Worm (Caenorhabditis elegans) whole organism, L1 larva: ENCODE results near the gene F42G8.8.
"Not testable (repeated sequence)": the region's sequence is repeated elsewhere in the genome, so short reads cannot be mapped to it uniquely, and the experiment has no call there.

Source experiments
- C16A3.4 ChIP-seq: fragments of 150-350 bp; optimal IDR thresholded peaks from 2 replicates; lab custom pipeline; 2014; ENCODE audit warnings: missing biosample characterization, missing genetic modification characterization
- C34B4.2 ChIP-seq: sonication (generic microtip); optimal IDR thresholded peaks from 2 replicates; lab custom pipeline; 2017; ENCODE audit warnings: mild to moderate bottlenecking, missing genetic modification characterization, missing compliant biosample characterization
- aha-1 ChIP-seq: fragments of 150-350 bp; optimal IDR thresholded peaks from 2 replicates; lab custom pipeline; 2014; ENCODE audit warnings: missing biosample characterization, missing genetic modification characterization
- ama-1 ChIP-seq: fragments of 150-350 bp; optimal IDR thresholded peaks from 2 replicates; lab custom pipeline; 2014
- blmp-1 ChIP-seq: fragments of 150-350 bp; optimal IDR thresholded peaks from 2 replicates; lab custom pipeline; 2014; ENCODE audit warnings: missing biosample characterization, missing genetic modification characterization
- ceh-82 ChIP-seq, 3 experiments: fragments of 150-350 bp in 1 of 3; sonication (generic microtip) in 2 of 3; optimal IDR thresholded peaks; 2 replicates each; lab custom pipeline; 2014 to 2017; ENCODE audit warnings: missing biosample characterization in 3 of 3, missing genetic modification characterization in 3 of 3
- ces-1 ChIP-seq: fragments of 150-350 bp; optimal IDR thresholded peaks from 2 replicates; lab custom pipeline; 2014; ENCODE audit warnings: missing biosample characterization, missing genetic modification reagents, missing genetic modification characterization
- dpl-1 ChIP-seq, 3 experiments: fragments of 150-350 bp in 2 of 3; sonication (generic microtip) in 1 of 3; optimal IDR thresholded peaks; 2 replicates each; lab custom pipeline; 2014 to 2017; ENCODE audit warnings: missing biosample characterization in 3 of 3, missing genetic modification characterization in 3 of 3, missing genetic modification reagents in 3 of 3
- dsc-1 ChIP-seq: sonication (generic microtip); optimal IDR thresholded peaks from 2 replicates; lab custom pipeline; 2016; ENCODE audit warnings: mild to moderate bottlenecking, missing genetic modification characterization, missing compliant biosample characterization
- efl-1 ChIP-seq, 4 experiments: fragments of 150-350 bp; optimal IDR thresholded peaks in 3 of 4; peaks in 1 of 4; 1 replicate in 1 of 4; 2 replicates in 3 of 4; lab custom pipeline; 2014; ENCODE audit warnings: missing biosample characterization in 2 of 4, missing genetic modification characterization in 2 of 4, missing genetic modification reagents in 2 of 4
- egl-13 ChIP-seq: sonication (generic microtip); optimal IDR thresholded peaks from 2 replicates; lab custom pipeline; 2016; ENCODE audit warnings: missing genotype, missing genetic modification reagents, missing genetic modification characterization, missing compliant biosample characterization
- egl-27 ChIP-seq, 2 experiments: fragments of 150-350 bp in 1 of 2; sonication (generic microtip); optimal IDR thresholded peaks; 3 replicates each; lab custom pipeline; 2017 to 2018; ENCODE audit warnings: missing biosample characterization in 2 of 2, missing genetic modification characterization in 2 of 2, missing genetic modification reagents in 2 of 2
- elt-2 ChIP-seq: sonication (generic microtip); optimal IDR thresholded peaks from 2 replicates; lab custom pipeline; 2016; ENCODE audit warnings: missing genetic modification characterization, mild to moderate bottlenecking, inconsistent platforms, missing compliant biosample characterization, missing genetic modification reagents
- elt-3 ChIP-seq, 6 experiments: fragments of 150-350 bp in 1 of 6; sonication (generic microtip); optimal IDR thresholded peaks; 2 replicates each; lab custom pipeline; 2017 to 2018; ENCODE audit warnings: missing biosample characterization in 6 of 6, missing genetic modification characterization in 6 of 6, inconsistent platforms in 1 of 6
- fkh-4 ChIP-seq: sonication (generic microtip); optimal IDR thresholded peaks from 2 replicates; lab custom pipeline; 2016; ENCODE audit warnings: missing compliant biosample characterization, missing genetic modification characterization, borderline replicate concordance
- grh-1 ChIP-seq: fragments of 200-800 bp; sonication (Bioruptor generic); IDR thresholded peaks from 2 replicates; pipeline ENCODE4 v1.3.6; 2022; ENCODE audit warnings: missing genetic modification reagents, missing genetic modification characterization, missing compliant biosample characterization
- hlh-4 ChIP-seq: sonication (generic microtip); optimal IDR thresholded peaks from 2 replicates; lab custom pipeline; 2016; ENCODE audit warnings: mild to moderate bottlenecking, missing genetic modification characterization, missing compliant biosample characterization
- jun-1 ChIP-seq: fragments of 150-350 bp; optimal IDR thresholded peaks from 2 replicates; lab custom pipeline; 2014; ENCODE audit warnings: missing biosample characterization, missing genetic modification reagents, missing genetic modification characterization
- lin-15B ChIP-seq: fragments of 150-350 bp; sonication (generic microtip); optimal IDR thresholded peaks from 3 replicates; lab custom pipeline; 2014; ENCODE audit warnings: missing biosample characterization, missing genetic modification characterization
- lin-35 ChIP-seq, 2 experiments: fragments of 150-350 bp; optimal IDR thresholded peaks; 2 replicates each; lab custom pipeline; 2014; ENCODE audit warnings: missing biosample characterization in 2 of 2, missing genetic modification characterization in 2 of 2, missing genetic modification reagents in 2 of 2
- lir-3 ChIP-seq: sonication (generic microtip); optimal IDR thresholded peaks from 2 replicates; lab custom pipeline; 2016; ENCODE audit warnings: mild to moderate bottlenecking, missing genetic modification characterization, moderate library complexity, missing compliant biosample characterization; ENCODE audit not compliant: poor library complexity
- mab-9 ChIP-seq: fragments of 200-800 bp; sonication (Bioruptor generic); IDR thresholded peaks from 2 replicates; pipeline ENCODE4 v1.3.6; 2022; ENCODE audit warnings: missing genetic modification reagents, missing genetic modification characterization, missing compliant biosample characterization
- mef-2 ChIP-seq: fragments of 150-350 bp; optimal IDR thresholded peaks from 2 replicates; lab custom pipeline; 2014; ENCODE audit warnings: missing biosample characterization, missing genetic modification characterization
- nhr-11 ChIP-seq: fragments of 150-350 bp; optimal IDR thresholded peaks from 2 replicates; lab custom pipeline; 2014; ENCODE audit warnings: missing biosample characterization, missing genetic modification characterization
- nhr-12 ChIP-seq: sonication (generic microtip); optimal IDR thresholded peaks from 2 replicates; lab custom pipeline; 2017; ENCODE audit warnings: missing biosample characterization, missing genetic modification characterization
- nhr-19 ChIP-seq: fragments of 200-800 bp; sonication (Bioruptor generic); conservative IDR thresholded peaks from 2 replicates; pipeline ENCODE4 v1.3.6; 2022; ENCODE audit warnings: missing genetic modification characterization, missing compliant biosample characterization
- nhr-20 ChIP-seq: sonication (generic microtip); optimal IDR thresholded peaks from 2 replicates; lab custom pipeline; 2016; ENCODE audit warnings: mild to moderate bottlenecking, missing genetic modification characterization, missing compliant biosample characterization
- nhr-47 ChIP-seq: sonication (generic microtip); optimal IDR thresholded peaks from 2 replicates; lab custom pipeline; 2016; ENCODE audit warnings: mild to moderate bottlenecking, missing genetic modification characterization, moderate library complexity, missing compliant biosample characterization
- nhr-71 ChIP-seq: sonication (generic microtip); optimal IDR thresholded peaks from 2 replicates; lab custom pipeline; 2016; ENCODE audit warnings: mild to moderate bottlenecking, missing genetic modification characterization, moderate library complexity, missing compliant biosample characterization
- nhr-76 ChIP-seq: sonication (generic microtip); optimal IDR thresholded peaks from 2 replicates; lab custom pipeline; 2017; ENCODE audit warnings: missing biosample characterization, missing genetic modification characterization
- nhr-77 ChIP-seq: fragments of 150-350 bp; optimal IDR thresholded peaks from 2 replicates; lab custom pipeline; 2014; ENCODE audit warnings: missing biosample characterization, missing genetic modification characterization
- nhr-84 ChIP-seq: sonication (generic microtip); optimal IDR thresholded peaks from 2 replicates; lab custom pipeline; 2017; ENCODE audit warnings: missing biosample characterization, missing genetic modification characterization
- rnt-1 ChIP-seq: sonication (generic microtip); optimal IDR thresholded peaks from 2 replicates; lab custom pipeline; 2016; ENCODE audit warnings: mild to moderate bottlenecking, missing genetic modification characterization, moderate library complexity, missing compliant biosample characterization
- skn-1 ChIP-seq: fragments of 150-350 bp; optimal IDR thresholded peaks from 2 replicates; lab custom pipeline; 2014; ENCODE audit warnings: missing biosample characterization, missing genetic modification characterization
- snpc-4 ChIP-seq: fragments of 150-350 bp; optimal IDR thresholded peaks from 2 replicates; lab custom pipeline; 2014; ENCODE audit warnings: missing biosample characterization, missing genetic modification characterization
- sptf-1 ChIP-seq: fragments of 150-350 bp; optimal IDR thresholded peaks from 2 replicates; lab custom pipeline; 2014; ENCODE audit warnings: missing biosample characterization, missing genetic modification characterization
- swsn-7 ChIP-seq: sonication (generic microtip); optimal IDR thresholded peaks from 2 replicates; lab custom pipeline; 2016; ENCODE audit warnings: missing genetic modification characterization, missing compliant biosample characterization
- tbx-2 ChIP-seq: sonication (generic microtip); optimal IDR thresholded peaks from 2 replicates; lab custom pipeline; 2016; ENCODE audit warnings: missing genetic modification characterization, missing compliant biosample characterization
- unc-30 ChIP-seq: sonication (generic microtip); optimal IDR thresholded peaks from 2 replicates; lab custom pipeline; 2017; ENCODE audit warnings: missing biosample characterization, missing genetic modification characterization
- unc-86 ChIP-seq: sonication (generic microtip); optimal IDR thresholded peaks from 2 replicates; lab custom pipeline; 2016; ENCODE audit warnings: missing genetic modification characterization, missing compliant biosample characterization
- unc-98 ChIP-seq: fragments of 200-800 bp; sonication (Bioruptor generic); IDR thresholded peaks from 2 replicates; pipeline ENCODE4 v1.3.6; 2022; ENCODE audit warnings: missing genetic modification characterization, missing compliant biosample characterization
- vab-15 ChIP-seq: sonication (generic microtip); optimal IDR thresholded peaks from 2 replicates; lab custom pipeline; 2017; ENCODE audit warnings: missing genotype, mild to moderate bottlenecking, missing genetic modification characterization, missing compliant biosample characterization
- zag-1 ChIP-seq: fragments of 150-350 bp; optimal IDR thresholded peaks from 2 replicates; lab custom pipeline; 2014; ENCODE audit warnings: missing biosample characterization, missing genetic modification characterization
- zip-4 ChIP-seq: fragments of 200-800 bp; sonication (Bioruptor generic); optimal IDR thresholded peaks from 2 replicates; lab custom pipeline; 2018; ENCODE audit warnings: mild to moderate bottlenecking, missing genetic modification characterization, moderate library complexity, missing compliant biosample characterization
- ztf-11 ChIP-seq, 2 experiments: sonication (generic microtip); optimal IDR thresholded peaks; 2 replicates each; lab custom pipeline; 2016 to 2017; ENCODE audit warnings: missing genetic modification characterization in 2 of 2, missing biosample characterization in 1 of 2, missing compliant biosample characterization in 1 of 2
- ztf-4 ChIP-seq: fragments of 150-350 bp; optimal IDR thresholded peaks from 2 replicates; lab custom pipeline; 2014; ENCODE audit warnings: missing biosample characterization, missing genetic modification characterization

Gene F42G8.8

DNA sequence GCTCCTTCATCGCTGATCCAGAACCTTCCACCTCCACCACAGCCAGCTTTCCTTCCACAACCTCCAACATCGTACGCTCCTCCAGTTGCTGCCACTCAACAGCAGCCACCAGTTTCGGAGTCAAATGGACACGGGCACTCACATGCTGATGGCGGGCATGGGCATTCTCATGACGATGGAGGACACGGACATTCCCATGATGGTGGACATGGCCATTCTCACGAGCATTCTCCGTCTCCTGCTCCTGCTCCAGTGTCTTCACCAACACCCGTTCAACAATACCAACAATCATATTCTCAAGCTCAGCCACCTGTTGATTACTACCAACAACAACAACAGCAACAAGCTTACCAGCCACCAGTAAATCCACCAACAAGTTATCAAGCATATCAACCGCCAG is 4.4 kb upstream of the F42G8.8 start:
- no peak for TF ChIP-seq skn-1
- no peak for TF ChIP-seq lin-35 (GFP tag; optimal IDR thresholded peaks at IDR 0.05; lab: Kevin White, UChicago)
- no peak for TF ChIP-seq tbx-2
- no peak for TF ChIP-seq nhr-77 (tag; lab: Kevin White, UChicago)
- no peak for TF ChIP-seq ztf-4 (tag; lab: Kevin White, UChicago)
- TF ChIP-seq nhr-71 (tag; lab: Kevin White, UChicago) = no peak
- TF ChIP-seq grh-1 (GFP tag; lab: Robert Waterston, UW) = no peak
- TF ChIP-seq unc-98 (GFP tag; lab: Robert Waterston, UW) = no peak
- TF ChIP-seq unc-30 (tag; lab: Kevin White, UChicago) = no peak
- TF ChIP-seq aha-1 (tag; lab: Kevin White, UChicago) = no peak
- no peak for TF ChIP-seq jun-1 (tag; lab: Kevin White, UChicago)
- no peak for TF ChIP-seq ces-1 (GFP tag; lab: Kevin White, UChicago)

DNA sequence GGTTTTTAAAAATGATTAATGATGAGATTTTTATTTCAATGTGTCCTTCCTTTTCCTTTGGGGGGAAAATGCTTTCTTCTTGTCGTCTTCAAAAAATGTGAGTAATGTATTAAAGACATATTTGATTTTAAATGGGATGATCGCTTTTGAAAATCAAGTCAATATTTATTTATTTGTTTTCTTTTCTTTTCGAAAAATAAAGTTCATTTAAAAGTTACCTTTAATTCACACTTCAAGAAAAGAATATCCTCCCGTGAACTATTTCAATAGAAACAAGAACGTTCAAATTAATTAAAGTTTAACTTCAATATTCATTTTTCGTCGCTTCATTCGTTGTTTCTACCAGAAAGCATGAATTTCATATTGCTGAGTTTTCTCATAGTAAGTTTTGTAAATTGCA is 3.4 kb upstream of the F42G8.8 start, which contains the start of gene irld-8:
irld-8 (plus strand) TSS at position 301 of the 400 bp plus-strand sequence.
- no peak for TF ChIP-seq aha-1 (tag; lab: Kevin White, UChicago)
- no peak for TF ChIP-seq dpl-1 (GFP tag; optimal IDR thresholded peaks at IDR 0.05; lab: Kevin White, UChicago)
- no peak for TF ChIP-seq C16A3.4 (tag; lab: Kevin White, UChicago)
- TF ChIP-seq fkh-4 (tag; lab: Kevin White, UChicago) = no peak
- TF ChIP-seq ceh-82 (tag; optimal IDR thresholded peaks at IDR 0.05; lab: Kevin White, UChicago) = no peak
- TF ChIP-seq nhr-12 (tag; lab: Kevin White, UChicago) = no peak
- TF ChIP-seq nhr-47 (tag; lab: Kevin White, UChicago) = no peak
- no peak for TF ChIP-seq nhr-11
- TF ChIP-seq blmp-1 (tag; lab: Kevin White, UChicago) = no peak
- TF ChIP-seq sptf-1 (tag; lab: Kevin White, UChicago) = no peak
- no peak for TF ChIP-seq nhr-19
- TF ChIP-seq lir-3 (tag; lab: Kevin White, UChicago) = no peak
- no peak for TF ChIP-seq C34B4.2
- TF ChIP-seq elt-3 (tag; optimal IDR thresholded peaks at IDR 0.05; lab: Kevin White, UChicago) = no peak
- no peak for TF ChIP-seq elt-2 (tag; lab: Kevin White, UChicago)
- TF ChIP-seq grh-1 (GFP tag; lab: Robert Waterston, UW) = no peak
- TF ChIP-seq hlh-4 = no peak
- TF ChIP-seq zag-1 (tag; lab: Kevin White, UChicago) = no peak

DNA sequence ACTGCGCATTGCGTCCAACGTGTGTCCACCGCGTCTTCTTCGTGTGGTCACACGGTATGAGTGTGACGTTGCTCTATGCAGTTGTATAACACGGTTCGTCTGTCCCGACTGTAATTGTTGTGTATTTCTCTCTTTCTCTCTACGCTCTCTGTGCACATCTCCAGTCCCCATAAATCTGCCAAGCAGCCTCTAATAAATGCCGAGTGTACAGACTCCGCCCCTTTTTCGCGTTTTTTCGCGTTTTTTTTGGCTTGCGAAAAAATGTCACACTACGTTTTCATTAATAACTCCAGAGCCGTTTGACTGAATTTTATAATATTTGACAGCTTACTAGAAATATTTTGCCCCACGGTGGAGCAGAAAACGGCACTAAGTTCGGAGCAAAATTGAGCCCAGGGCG is 3.5 kb downstream of the F42G8.8 start, which contains the start of gene erp-44.3:
erp-44.3 (plus strand) TSS at position 301 of the 400 bp plus-strand sequence.
- not testable (repeated sequence) for TF ChIP-seq mef-2; rnt-1; snpc-4 (tag; lab: Kevin White, UChicago)

DNA sequence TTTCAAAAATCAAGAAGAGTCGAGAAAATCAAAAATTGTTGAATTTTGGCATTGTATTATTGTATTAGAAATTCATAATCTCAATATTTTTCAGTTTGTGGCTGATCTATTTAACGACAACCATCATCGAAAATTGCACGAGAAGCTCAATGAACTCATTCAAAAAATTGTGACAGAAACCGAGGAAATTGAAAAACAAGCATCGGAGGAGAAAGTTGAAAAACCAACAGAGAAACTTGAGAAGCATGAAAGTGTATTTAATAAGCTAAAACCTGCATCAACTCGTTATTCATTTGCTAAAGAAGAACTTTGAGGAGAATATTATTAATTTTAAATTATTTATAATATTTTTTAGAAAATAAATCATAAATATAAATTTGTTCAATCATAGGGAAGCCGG is 8.0 kb downstream of the F42G8.8 start, which contains the start of gene ceph-41:
ceph-41 (plus strand) TSS at position 301 of the 400 bp plus-strand sequence.
- no peak for TF ChIP-seq unc-86 (tag; lab: Kevin White, UChicago)
- no peak for TF ChIP-seq zip-4 (GFP tag; lab: Kevin White, UChicago)
- TF ChIP-seq efl-1 (optimal IDR thresholded peaks at IDR 0.05; lab: Kevin White, UChicago) = no peak
- TF ChIP-seq efl-1 (GFP tag; optimal IDR thresholded peaks at IDR 0.05 in 1 of 2; lab: Kevin White, UChicago) = peak in 1 of 2 experiments; percentile 18

DNA sequence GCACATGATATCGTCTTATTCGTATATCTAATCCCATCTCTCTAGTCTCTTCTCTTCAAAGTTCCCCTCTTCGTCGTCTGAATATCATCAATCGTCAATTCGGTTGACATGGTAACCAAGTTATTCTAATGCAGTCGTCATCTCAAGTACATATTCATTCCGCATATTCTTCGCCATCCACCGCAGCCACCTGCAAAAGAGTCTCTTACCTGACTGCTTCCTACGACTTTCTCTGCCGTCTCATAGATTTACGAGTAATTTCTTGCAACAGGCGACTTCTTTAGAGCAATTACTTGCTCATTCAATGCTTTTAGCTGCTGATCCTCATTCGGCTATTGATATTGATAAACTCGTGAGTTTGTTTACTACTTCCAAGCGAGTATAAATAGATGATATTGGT is 8.5 kb downstream of the F42G8.8 start:
- TF ChIP-seq mab-9 (no peak), nhr-84 (tag; lab: Kevin White, UChicago) (no peak), nhr-20 (tag; lab: Kevin White, UChicago) (no peak), nhr-77 (tag; lab: Kevin White, UChicago) (no peak), egl-13 (tag; lab: Kevin White, UChicago) (peak; percentile 1), ztf-11 (tag; optimal IDR thresholded peaks at IDR 0.05; lab: Kevin White, UChicago) (no peak), dsc-1 (tag; lab: Kevin White, UChicago) (peak; percentile 70), vab-15 (tag; lab: Kevin White, UChicago) (no peak), swsn-7 (tag; lab: Kevin White, UChicago) (no peak), elt-2 (tag; lab: Kevin White, UChicago) (no peak), nhr-76 (tag; lab: Kevin White, UChicago) (no peak), aha-1 (tag; lab: Kevin White, UChicago) (no peak), fkh-4 (tag; lab: Kevin White, UChicago) (no peak), egl-27 (tag; optimal IDR thresholded peaks at IDR 0.05; lab: Kevin White, UChicago) (no peak), ama-1 (lab: Kevin White, UChicago) (no peak), lin-15B (tag; lab: Kevin White, UChicago) (no peak)
